Fruit fly (Drosophila melanogaster) whole organism, pupa: ENCODE measurements around the gene CG15317.

Experiments
- CG10348 ChIP-seq: fragments of 200-800 bp; sonication (Bioruptor generic); IDR thresholded peaks from 2 replicates; pipeline ENCODE4 v1.3.6; 2022; ENCODE audit warnings: missing biosample characterization, missing genetic modification characterization
- CG12605 ChIP-seq: fragments of 200-800 bp; sonication (Bioruptor generic); IDR thresholded peaks from 2 replicates; pipeline ENCODE4 v1.3.6; 2022; ENCODE audit warnings: missing biosample characterization, missing genetic modification characterization
- CG15710 ChIP-seq: fragments of 200-800 bp; sonication (Bioruptor generic); optimal IDR thresholded peaks from 2 replicates; lab custom pipeline; 2018; ENCODE audit warnings: missing biosample characterization, mild to moderate bottlenecking, missing genetic modification characterization, moderate library complexity
- CG17806 ChIP-seq: fragments of 200-800 bp; sonication (Bioruptor generic); optimal IDR thresholded peaks from 2 replicates; lab custom pipeline; 2018; ENCODE audit warnings: missing biosample characterization, mild to moderate bottlenecking, missing genetic modification characterization, moderate library complexity
- CG32121 ChIP-seq: fragments of 200-800 bp; sonication (Bioruptor generic); IDR thresholded peaks from 2 replicates; pipeline ENCODE4 v1.3.6; 2022; ENCODE audit warnings: missing biosample characterization, missing genetic modification characterization
- CG34367 ChIP-seq: fragments of 200-800 bp; sonication (Bioruptor generic); optimal IDR thresholded peaks from 2 replicates; lab custom pipeline; 2018; ENCODE audit warnings: missing biosample characterization, mild to moderate bottlenecking, missing genetic modification characterization
- CG4496 ChIP-seq: fragments of 200-800 bp; sonication (Bioruptor generic); IDR thresholded peaks from 3 replicates; pipeline ENCODE4 v1.3.6; 2022; ENCODE audit warnings: missing biosample characterization, missing genetic modification characterization
- CG8159 ChIP-seq: fragments of 200-800 bp; sonication (Bioruptor generic); optimal IDR thresholded peaks from 3 replicates; lab custom pipeline; 2018; ENCODE audit warnings: missing biosample characterization, mild to moderate bottlenecking, missing genetic modification characterization, moderate library complexity
- CG8301 ChIP-seq: fragments of 200-800 bp; sonication (Bioruptor generic); optimal IDR thresholded peaks from 2 replicates; lab custom pipeline; 2018; ENCODE audit warnings: missing biosample characterization, mild to moderate bottlenecking, missing genetic modification characterization
- CG9948 ChIP-seq: fragments of 200-800 bp; sonication (Bioruptor generic); optimal IDR thresholded peaks from 2 replicates; lab custom pipeline; 2018; ENCODE audit warnings: missing biosample characterization, mild to moderate bottlenecking, missing genetic modification characterization, moderate library complexity
- D1 ChIP-seq: fragments of 200-800 bp; sonication (Bioruptor generic); optimal IDR thresholded peaks from 2 replicates; lab custom pipeline; 2018; ENCODE audit warnings: missing biosample characterization, mild to moderate bottlenecking, missing genetic modification characterization, moderate library complexity
- EcR ChIP-seq: fragments of 200-800 bp; sonication (Bioruptor generic); optimal IDR thresholded peaks from 3 replicates; lab custom pipeline; 2019; ENCODE audit warnings: missing biosample characterization, missing genetic modification characterization, mild to moderate bottlenecking, moderate library complexity, missing genetic modification reagents
- Ets98B ChIP-seq: fragments of 200-800 bp; sonication (Bioruptor generic); IDR thresholded peaks from 2 replicates; pipeline ENCODE4 v1.3.6; 2022; ENCODE audit warnings: missing biosample characterization, missing genetic modification characterization
- Pif1A ChIP-seq: fragments of 200-800 bp; sonication (Bioruptor generic); optimal IDR thresholded peaks from 3 replicates; lab custom pipeline; 2016; ENCODE audit warnings: missing biosample characterization, missing genetic modification characterization
- Pif1B ChIP-seq: fragments of 200-800 bp; sonication (Bioruptor generic); optimal IDR thresholded peaks from 3 replicates; lab custom pipeline; 2016; ENCODE audit warnings: missing biosample characterization, missing genetic modification characterization
- Snoo ChIP-seq: fragments of 200-800 bp; sonication (Bioruptor generic); optimal IDR thresholded peaks from 3 replicates; lab custom pipeline; 2017; ENCODE audit warnings: missing biosample characterization, mild to moderate bottlenecking, missing genetic modification characterization, inconsistent platforms
- fd96Ca ChIP-seq: fragments of 200-800 bp; sonication (Bioruptor generic); IDR thresholded peaks from 3 replicates; pipeline ENCODE4 v1.3.6; 2022; ENCODE audit warnings: missing biosample characterization, missing genetic modification characterization
- gl ChIP-seq: fragments of 200-800 bp; sonication (Bioruptor generic); optimal IDR thresholded peaks from 2 replicates; lab custom pipeline; 2018; ENCODE audit warnings: missing biosample characterization, mild to moderate bottlenecking, missing genetic modification characterization
- rn ChIP-seq: fragments of 200-800 bp; sonication (Bioruptor generic); IDR thresholded peaks from 2 replicates; pipeline ENCODE4 v1.3.6; 2022; ENCODE audit warnings: missing biosample characterization, missing genetic modification characterization

Gene CG15317

DNA sequence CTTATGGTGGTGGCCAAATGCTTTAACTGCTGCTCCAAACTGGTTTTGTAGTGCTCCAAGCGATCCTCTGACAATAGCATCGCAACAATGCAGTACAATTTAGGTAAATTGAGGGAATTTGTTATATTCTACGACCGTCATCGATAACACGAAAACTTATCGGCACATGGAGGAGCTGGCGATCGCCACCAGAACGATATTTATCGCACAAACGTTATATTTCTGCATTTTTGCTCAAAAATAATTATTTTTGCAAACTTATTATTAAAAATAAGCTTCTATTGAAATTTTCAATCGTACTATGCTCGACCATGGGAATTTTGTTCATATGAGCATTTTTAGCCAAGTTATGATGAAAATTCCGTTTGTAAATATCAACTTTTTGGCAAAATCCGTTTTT, at the start of gene CG15317:
Gene CG15317 (minus strand): TSS at position 148 of the 400 bp plus-strand sequence.
- TF ChIP-seq CG8301, result no peak
- 0 out of 3 replicates have a peak, but pooled peaks have one; percentile 32 for TF ChIP-seq CG4496 (GFP tag; lab: Robert Waterston, UW)

DNA sequence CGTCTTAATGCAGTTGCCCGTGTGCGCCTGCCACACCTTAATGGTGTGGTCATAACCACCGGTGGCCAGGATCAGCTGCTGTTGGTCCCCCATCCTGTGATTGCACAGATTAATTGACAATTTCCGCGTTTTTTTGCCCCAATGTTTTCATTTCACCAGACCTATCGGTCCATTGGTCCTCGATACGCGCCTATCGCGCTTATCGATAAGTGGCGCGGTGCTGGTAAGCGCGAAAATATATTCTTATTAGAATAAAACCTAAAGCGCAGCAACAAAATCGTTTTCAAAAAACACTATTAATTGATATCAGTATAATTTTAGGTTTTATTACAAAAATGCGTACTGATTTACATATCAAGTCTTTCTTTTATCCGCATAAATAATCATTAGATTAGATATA, 49.4 kb upstream of the CG15317 start, which contains the start of gene Lst8:
Gene Lst8 (minus strand): TSS at position 187 of the 400 bp plus-strand sequence.
- TF ChIP-seq fd96Ca (GFP tag; lab: Robert Waterston, UW) (no peak), CG32121 (GFP tag; lab: Robert Waterston, UW) (no peak)
- TF ChIP-seq, all 21 proteins: peak for 0

DNA sequence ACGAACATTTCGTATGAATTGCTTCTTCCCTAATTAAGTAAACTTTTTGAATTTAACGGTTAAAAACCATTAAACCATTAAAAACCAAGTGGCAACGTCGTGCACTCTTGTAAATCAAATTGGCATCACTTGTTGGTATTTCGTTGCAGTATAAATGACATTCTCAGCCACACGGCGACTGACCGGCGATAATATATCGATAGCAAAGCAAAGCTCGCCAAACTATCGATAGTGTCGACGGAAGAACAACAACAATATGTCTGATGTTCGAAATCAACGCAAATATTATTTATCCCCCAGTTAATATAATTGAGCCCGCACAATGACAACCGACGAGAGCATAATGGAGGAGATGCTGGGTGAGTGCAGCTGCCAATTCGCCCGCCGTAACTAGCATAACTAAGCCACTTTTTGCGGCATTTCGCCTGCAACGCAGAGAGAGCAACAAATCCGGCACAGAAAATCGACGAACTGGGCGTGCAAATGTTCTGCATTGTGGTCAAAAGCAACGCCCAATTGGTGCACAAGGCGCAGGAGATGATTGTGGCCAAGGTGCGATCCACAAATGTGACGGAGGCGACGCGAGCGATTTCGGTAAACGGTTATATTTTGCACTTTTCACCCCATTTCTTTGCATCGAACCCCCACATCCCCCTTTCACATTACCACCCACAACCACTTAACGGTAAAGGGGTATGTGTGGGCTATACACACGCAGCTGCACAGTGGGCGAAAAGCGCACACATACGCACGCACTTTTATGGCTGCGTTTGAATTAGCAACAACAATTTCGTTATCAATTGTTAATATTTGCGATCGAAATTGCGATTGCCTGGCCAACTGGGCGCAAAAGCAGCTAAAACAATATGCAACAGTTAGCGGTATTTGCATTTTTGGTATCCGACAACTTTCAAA, 44.7 kb upstream of the CG15317 start, which contains the start of gene Gga:
Gene Gga (plus strand): TSS at position 213 of the 915 bp plus-strand sequence.
- TF ChIP-seq CG12605 (GFP tag; lab: Robert Waterston, UW), result no peak
- no peak for TF ChIP-seq CG8159 (tag; lab: Kevin White, UChicago)
- TF ChIP-seq fd96Ca (GFP tag; lab: Robert Waterston, UW), result 0 out of 3 replicates have a peak, but pooled peaks have one; percentile 10
- no peak for TF ChIP-seq CG10348 (GFP tag; lab: Robert Waterston, UW)
- peak; percentile 41; the same call in 1 of the 2 replicates for TF ChIP-seq CG32121 (GFP tag; lab: Robert Waterston, UW)
- TF ChIP-seq CG4496 (GFP tag; lab: Robert Waterston, UW), result 0 out of 3 replicates have a peak, but pooled peaks have one; percentile 18

DNA sequence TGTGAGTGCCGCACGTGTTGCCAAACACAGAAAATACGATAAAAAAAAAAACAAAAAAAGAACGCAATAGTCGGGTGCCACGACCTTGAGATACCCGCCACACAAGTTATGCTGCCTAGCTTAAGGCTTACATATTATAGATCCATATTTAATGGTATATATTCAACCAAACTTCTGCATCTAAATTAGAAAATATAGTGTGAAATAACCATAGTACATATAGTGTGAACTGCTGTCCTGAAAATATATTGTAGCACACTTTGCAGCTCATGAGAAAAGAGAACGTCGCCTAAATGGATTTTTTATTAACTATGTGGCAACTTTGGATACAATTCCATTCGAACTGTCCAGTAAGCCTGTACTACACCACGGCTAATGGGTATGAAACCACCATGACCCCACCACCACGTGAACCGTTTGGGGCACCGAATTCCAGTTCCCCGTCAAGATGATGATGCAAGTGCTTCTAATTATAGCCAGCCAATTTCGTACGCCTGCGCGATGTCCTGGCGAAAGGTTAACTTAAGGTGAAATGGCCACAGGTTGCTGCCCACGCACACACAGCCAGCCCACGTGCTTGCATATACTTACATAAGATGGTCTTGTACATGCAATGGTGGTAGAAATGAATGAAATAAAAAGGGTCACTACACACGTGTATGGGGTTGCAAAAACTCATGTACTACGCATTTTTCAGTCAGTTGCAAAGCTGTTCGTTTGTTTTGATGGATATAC, 43.9 kb upstream of the CG15317 start:
- TF ChIP-seq CG8159 (tag; lab: Kevin White, UChicago) (peak; percentile 79), CG12605 (GFP tag; lab: Robert Waterston, UW) (peak; percentile 81), CG34367 (tag; lab: Kevin White, UChicago) (peak; percentile 59), Snoo (tag; lab: Kevin White, UChicago) (peak; percentile 62), fd96Ca (GFP tag; lab: Robert Waterston, UW) (peak; percentile 60; the same call in 2 of the 3 replicates), CG9948 (tag; lab: Kevin White, UChicago) (peak; percentile 69), CG32121 (GFP tag; lab: Robert Waterston, UW) (peak; percentile 46; the same call in 1 of the 2 replicates), Pif1A (no peak), Ets98B (GFP tag; lab: Robert Waterston, UW) (peak; percentile 61; the same call in 1 of the 2 replicates), D1 (no peak), rn (GFP tag; lab: Robert Waterston, UW) (no peak), Pif1B (peak; percentile 72), CG15710 (tag; lab: Kevin White, UChicago) (peak; percentile 66), CG17806 (peak; percentile 61), gl (peak; percentile 15), EcR (GFP tag; lab: Kevin White, UChicago) (no peak), CG4496 (GFP tag; lab: Robert Waterston, UW) (peak; percentile 51; the same call in 1 of the 3 replicates), CG8301 (peak; percentile 72)

DNA sequence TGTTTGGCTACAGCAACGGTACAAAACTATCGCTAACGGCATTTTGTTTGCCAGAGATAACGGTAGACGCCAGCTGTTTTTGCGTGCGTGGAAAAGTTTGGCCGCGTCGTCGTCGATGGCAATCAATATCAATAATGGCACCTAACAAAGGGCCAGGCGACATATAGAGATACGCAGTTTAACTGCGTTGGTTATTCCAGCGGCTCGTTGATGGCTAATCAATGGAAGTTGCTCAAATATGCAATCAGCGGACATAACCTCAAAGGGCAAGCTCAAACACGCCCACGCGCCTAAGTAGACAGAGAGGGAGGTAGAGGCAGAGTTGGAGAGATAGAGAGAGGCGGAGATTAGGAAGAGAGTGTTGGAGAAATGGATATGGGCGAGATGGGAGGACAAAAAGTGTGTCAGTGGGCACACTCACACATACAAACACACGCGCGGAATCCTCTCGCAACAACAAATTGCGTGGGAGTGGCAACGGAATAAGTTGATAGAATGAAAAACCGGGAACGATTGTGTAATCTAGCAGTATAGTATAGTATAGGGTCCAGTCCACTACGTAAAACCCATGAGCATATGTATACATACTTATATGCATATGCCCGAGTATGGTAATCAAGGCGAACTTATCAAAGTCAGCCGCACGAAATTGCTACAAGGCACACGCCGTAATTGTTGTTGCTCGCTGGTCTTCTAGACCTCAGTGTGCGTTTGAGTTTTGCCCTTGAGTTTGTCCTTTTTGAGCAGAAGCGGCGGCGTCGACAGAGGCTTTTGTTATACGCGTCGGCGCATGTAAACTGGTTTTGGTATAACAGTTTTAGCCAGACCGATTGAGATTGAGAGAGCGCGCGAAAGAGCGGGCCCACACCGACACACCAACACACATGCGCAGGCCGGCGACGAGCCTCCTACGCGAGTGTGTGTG, 43.1 kb upstream of the CG15317 start:
- peak; percentile 63 for TF ChIP-seq EcR (GFP tag; lab: Kevin White, UChicago)
- TF ChIP-seq CG8301, result no peak

DNA sequence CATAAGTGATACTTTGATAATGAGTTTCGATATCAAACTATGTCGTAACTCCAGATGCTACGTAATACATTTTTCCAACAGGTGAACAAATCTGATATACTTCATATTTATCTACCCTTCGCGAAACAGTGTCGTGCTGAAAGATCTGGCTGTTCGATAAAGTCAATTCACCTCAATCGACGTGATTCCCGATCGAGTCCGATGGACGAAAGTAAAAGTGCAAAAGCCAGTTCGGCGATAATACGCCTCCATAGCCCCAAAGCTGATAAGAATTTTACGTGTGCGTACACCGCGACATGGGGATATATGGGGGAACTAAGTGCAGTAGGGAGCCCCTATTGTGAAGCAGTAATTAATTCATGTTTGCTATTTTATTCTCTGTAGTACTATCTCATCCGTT, 41.8 kb upstream of the CG15317 start:
- TF ChIP-seq CG8301, result no peak
- no peak for TF ChIP-seq CG15710 (tag; lab: Kevin White, UChicago)
- TF ChIP-seq CG9948 (tag; lab: Kevin White, UChicago), result no peak
- TF ChIP-seq gl, result no peak
- TF ChIP-seq EcR (GFP tag; lab: Kevin White, UChicago), result no peak
- TF ChIP-seq CG12605 (GFP tag; lab: Robert Waterston, UW), result no peak
- TF ChIP-seq D1, result no peak
